Worm (Caenorhabditis elegans): ENCODE results near the gene glr-2.
A peak's percentile ranks its signal among the peaks of the same experiment; 100 is the strongest.

Gene glr-2

ce11 chrIII:7178497-7178896 is 33.7 kb upstream of the glr-2 start:
- no peak for TF ChIP-seq tab-1 (GFP tag; IDR thresholded peaks at IDR 0.05)
- TF ChIP-seq ref-1 (GFP tag; conservative IDR thresholded peaks at IDR 0.05) = no peak
- TF ChIP-seq flt-1 (GFP tag; IDR thresholded peaks at IDR 0.05) = no peak
- no peak for TF ChIP-seq med-1 (GFP tag; optimal IDR thresholded peaks at IDR 0.05; ENCODE audit: insufficient read depth)
- TF ChIP-seq klf-2 (GFP tag; conservative IDR thresholded peaks at IDR 0.05) = no peak
- TF ChIP-seq ztf-23 (GFP tag; IDR thresholded peaks at IDR 0.05) = no peak
- TF ChIP-seq T22C8.4 (GFP tag; IDR thresholded peaks at IDR 0.05) = no peak
- no peak for TF ChIP-seq cog-1 (tag; optimal IDR thresholded peaks at IDR 0.05)
- TF ChIP-seq ztf-29 (GFP tag; IDR thresholded peaks at IDR 0.05) = no peak

DNA sequence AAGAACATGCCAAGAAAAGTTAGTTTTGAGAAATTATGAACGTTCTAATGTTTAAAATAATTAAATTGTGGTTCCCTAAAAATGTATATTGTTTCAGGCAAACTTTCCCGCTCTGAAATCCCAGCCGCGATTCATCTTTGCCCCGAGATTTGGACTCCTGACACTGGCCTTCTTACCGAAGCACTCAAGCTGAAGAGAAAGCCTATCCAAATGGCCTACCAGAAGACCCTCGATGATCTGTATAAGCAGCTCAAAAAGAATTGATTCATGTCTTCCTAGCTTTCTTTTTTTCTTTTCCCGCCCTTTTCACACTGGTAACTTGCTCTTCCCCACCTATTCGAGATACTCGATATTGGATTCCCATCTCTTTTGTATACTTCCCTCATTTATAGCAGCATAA is 25.3 kb upstream of the glr-2 start:
- TF ChIP-seq klf-2 (GFP tag; conservative IDR thresholded peaks at IDR 0.05) = no peak
- TF ChIP-seq med-1 (GFP tag; optimal IDR thresholded peaks at IDR 0.05; ENCODE audit: insufficient read depth) = no peak
- TF ChIP-seq ztf-23 (GFP tag; IDR thresholded peaks at IDR 0.05) = no peak
- TF ChIP-seq ref-1 (GFP tag; conservative IDR thresholded peaks at IDR 0.05) = no peak
- TF ChIP-seq T22C8.4 (GFP tag; IDR thresholded peaks at IDR 0.05) = no peak
- no peak for TF ChIP-seq flt-1 (GFP tag; IDR thresholded peaks at IDR 0.05)
- TF ChIP-seq tab-1 (GFP tag; IDR thresholded peaks at IDR 0.05) = no peak
- no peak for TF ChIP-seq ztf-29 (GFP tag; IDR thresholded peaks at IDR 0.05)

DNA sequence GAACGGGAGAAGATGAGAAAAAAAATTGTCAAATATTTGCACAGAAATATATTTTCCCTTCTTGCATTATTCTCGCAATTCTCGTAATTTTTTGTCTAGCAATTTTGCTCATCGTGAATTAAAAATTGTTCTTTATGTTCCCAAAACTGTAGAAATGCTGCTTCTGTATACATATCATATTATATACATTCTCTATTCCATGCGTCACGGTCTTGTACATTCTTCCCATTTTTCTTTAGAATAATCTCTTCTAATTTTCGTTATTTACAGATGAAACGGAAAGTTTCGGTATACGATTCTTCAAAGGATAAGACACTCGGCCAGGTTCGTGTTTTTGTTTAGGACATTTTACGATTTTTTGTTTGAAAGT is 22.8 kb upstream of the glr-2 start, which contains the start of gene acs-4:
Gene acs-4 (plus strand): TSS at position 271 of the 370 bp plus-strand sequence.
- TF ChIP-seq ztf-23 (GFP tag; IDR thresholded peaks at IDR 0.05) = no peak
- TF ChIP-seq ztf-29 (GFP tag; IDR thresholded peaks at IDR 0.05) = no peak
- no peak for TF ChIP-seq T22C8.4 (GFP tag; IDR thresholded peaks at IDR 0.05)
- TF ChIP-seq ref-1 (GFP tag; conservative IDR thresholded peaks at IDR 0.05) = no peak
- TF ChIP-seq flt-1 (GFP tag; IDR thresholded peaks at IDR 0.05) = no peak
- TF ChIP-seq klf-2 (GFP tag; conservative IDR thresholded peaks at IDR 0.05) = no peak
- no peak for TF ChIP-seq med-1 (GFP tag; optimal IDR thresholded peaks at IDR 0.05; ENCODE audit: insufficient read depth)
- no peak for TF ChIP-seq cog-1 (tag; optimal IDR thresholded peaks at IDR 0.05)
- no peak for TF ChIP-seq tab-1 (GFP tag; IDR thresholded peaks at IDR 0.05)

- no peak for TF ChIP-seq ref-1 (GFP tag; conservative IDR thresholded peaks at IDR 0.05)
Observed at ce11 chrIII:7166664-7167567, 22.2 kb upstream of the glr-2 start.

ce11 chrIII:7165816-7166229 is 21.1 kb upstream of the glr-2 start:
- TF ChIP-seq tab-1 (GFP tag; IDR thresholded peaks at IDR 0.05) = no peak
- TF ChIP-seq cog-1 (tag; optimal IDR thresholded peaks at IDR 0.05) = no peak
- no peak for TF ChIP-seq ref-1 (GFP tag; conservative IDR thresholded peaks at IDR 0.05)
- no peak for TF ChIP-seq T22C8.4 (GFP tag; IDR thresholded peaks at IDR 0.05)
- TF ChIP-seq flt-1 (GFP tag; IDR thresholded peaks at IDR 0.05) = no peak
- TF ChIP-seq klf-2 (GFP tag; conservative IDR thresholded peaks at IDR 0.05) = no peak
- no peak for TF ChIP-seq med-1 (GFP tag; optimal IDR thresholded peaks at IDR 0.05; ENCODE audit: insufficient read depth)
- TF ChIP-seq ztf-23 (GFP tag; IDR thresholded peaks at IDR 0.05) = no peak
- no peak for TF ChIP-seq ztf-29 (GFP tag; IDR thresholded peaks at IDR 0.05)

ce11 chrIII:7165276-7165675 is 20.5 kb upstream of the glr-2 start:
- TF ChIP-seq klf-2 (GFP tag; conservative IDR thresholded peaks at IDR 0.05) (no peak), ztf-29 (GFP tag; IDR thresholded peaks at IDR 0.05) (no peak), T22C8.4 (GFP tag; IDR thresholded peaks at IDR 0.05) (no peak), tab-1 (GFP tag; IDR thresholded peaks at IDR 0.05) (no peak), cog-1 (tag; optimal IDR thresholded peaks at IDR 0.05) (no peak), flt-1 (GFP tag; IDR thresholded peaks at IDR 0.05) (no peak), ref-1 (GFP tag; conservative IDR thresholded peaks at IDR 0.05) (no peak), ztf-23 (GFP tag; IDR thresholded peaks at IDR 0.05) (no peak), med-1 (GFP tag; optimal IDR thresholded peaks at IDR 0.05; ENCODE audit: insufficient read depth) (no peak)

ce11 chrIII:7162065-7162762 is 17.5 kb upstream of the glr-2 start, which contains the start of the genes syf-2 and K04G7.1:
TSS of gene syf-2 (minus strand) at chrIII:7162115.
TSS of gene K04G7.1 (plus strand) at chrIII:7162712.
- peak; percentile 67; the same call in 1 of the 2 replicates for TF ChIP-seq ztf-23 (GFP tag; IDR thresholded peaks at IDR 0.05)
- TF ChIP-seq cog-1 (tag; optimal IDR thresholded peaks at IDR 0.05) = peak; percentile 75
- no peak for TF ChIP-seq tab-1 (GFP tag; IDR thresholded peaks at IDR 0.05)
- TF ChIP-seq klf-2 (GFP tag; conservative IDR thresholded peaks at IDR 0.05) = no peak

ce11 chrIII:7161055-7161454 is 16.3 kb upstream of the glr-2 start, which contains the start of gene rnp-7:
TSS of gene rnp-7 (minus strand) at chrIII:7161155.
- TF ChIP-seq flt-1 (GFP tag; IDR thresholded peaks at IDR 0.05) = no peak
- no peak for TF ChIP-seq med-1 (GFP tag; optimal IDR thresholded peaks at IDR 0.05; ENCODE audit: insufficient read depth)
- no peak for TF ChIP-seq T22C8.4 (GFP tag; IDR thresholded peaks at IDR 0.05)
- no peak for TF ChIP-seq tab-1 (GFP tag; IDR thresholded peaks at IDR 0.05)
- TF ChIP-seq cog-1 (tag; optimal IDR thresholded peaks at IDR 0.05) = no peak
- TF ChIP-seq klf-2 (GFP tag; conservative IDR thresholded peaks at IDR 0.05) = no peak
- TF ChIP-seq ztf-23 (GFP tag; IDR thresholded peaks at IDR 0.05) = no peak
- no peak for TF ChIP-seq ztf-29 (GFP tag; IDR thresholded peaks at IDR 0.05)
- no peak for TF ChIP-seq ref-1 (GFP tag; conservative IDR thresholded peaks at IDR 0.05)

- TF ChIP-seq cog-1 (tag; optimal IDR thresholded peaks at IDR 0.05) = no peak
- no peak for TF ChIP-seq klf-2 (GFP tag; conservative IDR thresholded peaks at IDR 0.05)
- no peak for TF ChIP-seq med-1 (GFP tag; optimal IDR thresholded peaks at IDR 0.05; ENCODE audit: insufficient read depth)
- TF ChIP-seq flt-1 (GFP tag; IDR thresholded peaks at IDR 0.05) = no peak
- no peak for TF ChIP-seq ztf-29 (GFP tag; IDR thresholded peaks at IDR 0.05)
- no peak for TF ChIP-seq ref-1 (GFP tag; conservative IDR thresholded peaks at IDR 0.05)
- TF ChIP-seq ztf-23 (GFP tag; IDR thresholded peaks at IDR 0.05) = no peak
- TF ChIP-seq tab-1 (GFP tag; IDR thresholded peaks at IDR 0.05) = no peak
- TF ChIP-seq T22C8.4 (GFP tag; IDR thresholded peaks at IDR 0.05) = no peak
Observed at ce11 chrIII:7159246-7159645, 14.5 kb upstream of the glr-2 start.
